Fruit fly (Drosophila melanogaster): ENCODE data around the gene atms.
A peak's percentile ranks its signal among the peaks of the same experiment; 100 is the strongest.

Gene atms

dm6 chr3R:4739492-4740431 is 10.1 kb upstream of the atms start (continued):
- TF ChIP-seq Elba2 (GFP tag; optimal IDR thresholded peaks at IDR 0.05) (peak; percentile 96), zen2 (GFP tag; IDR thresholded peaks at IDR 0.05; ENCODE audit: partially characterized antibody) (no peak), zf30C (GFP tag; optimal IDR thresholded peaks at IDR 0.05) (no peak), salm (tag; optimal IDR thresholded peaks at IDR 0.05) (peak; percentile 61), CG17802 (tag; optimal IDR thresholded peaks at IDR 0.05) (peak; percentile 55), CG10209 (GFP tag; optimal IDR thresholded peaks at IDR 0.05) (peak; percentile 88), CG14014 (GFP tag; IDR thresholded peaks at IDR 0.05) (no peak), so (GFP tag; IDR thresholded peaks at IDR 0.05) (no peak), peb (GFP tag; IDR thresholded peaks at IDR 0.05) (no peak), wek (GFP tag; optimal IDR thresholded peaks at IDR 0.05) (no peak), eyg (GFP tag; optimal IDR thresholded peaks at IDR 0.05) (peak; percentile 5), Ptx1 (GFP tag; IDR thresholded peaks at IDR 0.05) (no peak), CG33557 (GFP tag; optimal IDR thresholded peaks at IDR 0.05) (peak; percentile 65), CG9797 (GFP tag; optimal IDR thresholded peaks at IDR 0.05) (no peak), CG18476 (GFP tag; optimal IDR thresholded peaks at IDR 0.05) (peak; percentile 82), MBD-R2 (GFP tag; IDR thresholded peaks at IDR 0.05) (no peak), PHDP (tag; optimal IDR thresholded peaks at IDR 0.05) (peak; percentile 65), usp (GFP tag; optimal IDR thresholded peaks at IDR 0.05) (no peak), CG4854 (GFP tag; optimal IDR thresholded peaks at IDR 0.05) (peak; percentile 56), wor (GFP tag; IDR thresholded peaks at IDR 0.05) (no peak), Six4 (GFP tag; optimal IDR thresholded peaks at IDR 0.05) (peak; percentile 89), CG9437 (GFP tag; optimal IDR thresholded peaks at IDR 0.05) (peak; percentile 92), Hr3 (GFP tag; optimal IDR thresholded peaks at IDR 0.05) (peak; percentile 90), jumu (GFP tag; optimal IDR thresholded peaks at IDR 0.05) (peak; percentile 81), kah (GFP tag; optimal IDR thresholded peaks at IDR 0.05) (peak; percentile 26), vnd (GFP tag; IDR thresholded peaks at IDR 0.05; ENCODE audit: partially characterized antibody) (no peak), CG3995 (GFP tag; optimal IDR thresholded peaks at IDR 0.05) (peak; percentile 54), CG17361 (GFP tag; IDR thresholded peaks at IDR 0.05) (no peak), CG5245 (GFP tag; optimal IDR thresholded peaks at IDR 0.05) (peak; percentile 62), row (GFP tag; IDR thresholded peaks at IDR 0.05) (no peak), BtbVII (GFP tag; optimal IDR thresholded peaks at IDR 0.05) (peak; percentile 51), CG12769 (tag; optimal IDR thresholded peaks at IDR 0.05) (peak; percentile 27), CTCF (GFP tag; optimal IDR thresholded peaks at IDR 0.05) (no peak), CG4404 (GFP tag; IDR thresholded peaks at IDR 0.05) (no peak), CG11085 (GFP tag; IDR thresholded peaks at IDR 0.05) (no peak), Fer3 (tag; optimal IDR thresholded peaks at IDR 0.05) (peak; percentile 53), CrebB (tag; optimal IDR thresholded peaks at IDR 0.05) (no peak), Dref (GFP tag; IDR thresholded peaks at IDR 0.05) (no peak), Pdp1 (GFP tag; optimal IDR thresholded peaks at IDR 0.05) (peak; percentile 72 to 91), TFAM (GFP tag; optimal IDR thresholded peaks at IDR 0.05) (peak; percentile 32), CG1832 (GFP tag; optimal IDR thresholded peaks at IDR 0.05) (no peak), Tbp (GFP tag; optimal IDR thresholded peaks at IDR 0.05) (no peak), Max (GFP tag; optimal IDR thresholded peaks at IDR 0.05) (peak; percentile 62), exex (tag; optimal IDR thresholded peaks at IDR 0.05) (no peak), HmgZ (tag; optimal IDR thresholded peaks at IDR 0.05) (peak; percentile 30), ATbp (GFP tag; optimal IDR thresholded peaks at IDR 0.05) (peak; percentile 80), CG1024 (GFP tag; IDR thresholded peaks at IDR 0.05) (no peak), CG31388 (GFP tag; optimal IDR thresholded peaks at IDR 0.05) (peak; percentile 32), CG10979 (tag; optimal IDR thresholded peaks at IDR 0.05) (peak; percentile 86)
